In the genomic region with DNA sequence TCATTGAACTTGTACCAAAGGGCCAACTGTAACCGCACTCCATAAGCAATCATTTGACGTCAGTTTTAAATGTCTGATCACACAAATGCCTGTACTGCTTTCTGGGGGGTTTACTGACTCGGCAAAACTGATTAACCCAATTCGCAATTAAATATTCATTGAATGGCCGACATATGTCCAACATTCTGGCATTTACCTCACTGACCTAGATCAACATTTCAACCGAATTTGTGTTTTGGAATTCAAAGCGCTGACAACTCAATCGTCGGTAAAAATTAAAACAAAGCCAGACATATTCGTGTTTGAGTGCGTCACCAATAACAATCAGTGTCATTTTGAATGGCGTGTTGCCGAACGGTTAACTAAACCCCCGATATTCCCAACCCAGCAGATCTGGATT, we compare ENCODE assay signal across 2 fruit fly cellular contexts.
A peak's percentile ranks its signal among the peaks of the same experiment; 100 is the strongest.
TF ChIP-seq lines count a peak whose summit lies in the region.

No protein-coding gene starts in this region.

- no peak for TF ChIP-seq CTCF in whole organism, embryonic (GFP tag; optimal IDR thresholded peaks at IDR 0.05; lab: Kevin White, UChicago)

TF ChIP-seq in whole organism, adult, 20 proteins besides CTCF, POLR2A, EP300 and RAD21:
- peak; percentile 27 for TF ChIP-seq bab1 (GFP tag; optimal IDR thresholded peaks at IDR 0.05; lab: Kevin White, UChicago)
- no peak for TF ChIP-seq CG7101 (tag; optimal IDR thresholded peaks at IDR 0.05; lab: Kevin White, UChicago)
- peak; percentile 83 for TF ChIP-seq tj (GFP tag; optimal IDR thresholded peaks at IDR 0.05; lab: Kevin White, UChicago)
- peak; percentile 30 for TF ChIP-seq kay (GFP tag; lab: Kevin White, UChicago; ENCODE audit: borderline replicate concordance)

TF ChIP-seq in whole organism, embryonic, 481 proteins besides CTCF, POLR2A, EP300 and RAD21:
- TF ChIP-seq CG2199 (GFP tag; IDR thresholded peaks at IDR 0.05; lab: Robert Waterston, UW): peak; percentile 97
- TF ChIP-seq CG12236 (GFP tag; optimal IDR thresholded peaks at IDR 0.05; lab: Kevin White, UChicago): no peak
